Worm (Caenorhabditis elegans) whole organism, early embryonic: ENCODE data around the gene fbxb-48.

Source experiments
- B0310.2 ChIP-seq: sonication (generic microtip); optimal IDR thresholded peaks from 2 replicates; lab custom pipeline; 2016; ENCODE audit warnings: mild to moderate bottlenecking, missing genetic modification characterization, missing compliant biosample characterization
- F13C5.2 ChIP-seq: sonication (generic microtip); optimal IDR thresholded peaks from 2 replicates; lab custom pipeline; 2017; ENCODE audit warnings: mild to moderate bottlenecking, missing genetic modification characterization, inconsistent platforms, missing compliant biosample characterization
- aly-1 ChIP-seq: sonication (generic microtip); optimal IDR thresholded peaks from 2 replicates; lab custom pipeline; 2016; ENCODE audit warnings: missing genetic modification characterization, missing compliant biosample characterization
- ama-1 ChIP-seq: fragments of 150-350 bp; optimal IDR thresholded peaks from 2 replicates; lab custom pipeline; 2014
- ceh-13 ChIP-seq: fragments of 200-800 bp; sonication (Bioruptor generic); optimal IDR thresholded peaks from 2 replicates; lab custom pipeline; 2018; ENCODE audit warnings: mild to moderate bottlenecking, missing genetic modification characterization, missing compliant biosample characterization
- ceh-36 ChIP-seq: sonication (generic microtip); optimal IDR thresholded peaks from 2 replicates; lab custom pipeline; 2016; ENCODE audit warnings: missing genetic modification characterization, inconsistent platforms, missing compliant biosample characterization
- ets-7 ChIP-seq: sonication (generic microtip); optimal IDR thresholded peaks from 2 replicates; lab custom pipeline; 2016; ENCODE audit warnings: missing genotype, missing genetic modification characterization, missing compliant biosample characterization
- flt-1 ChIP-seq: fragments of 200-800 bp; sonication (Bioruptor generic); IDR thresholded peaks from 2 replicates; pipeline ENCODE4 v1.3.6; 2022; ENCODE audit warnings: missing genetic modification characterization, missing compliant biosample characterization
- hmbx-1 ChIP-seq: sonication (generic microtip); optimal IDR thresholded peaks from 2 replicates; lab custom pipeline; 2016; ENCODE audit warnings: mild to moderate bottlenecking, missing genetic modification characterization, missing compliant biosample characterization
- hmg-4 ChIP-seq: fragments of 200-800 bp; sonication (Bioruptor generic); optimal IDR thresholded peaks from 2 replicates; lab custom pipeline; 2018; ENCODE audit warnings: mild to moderate bottlenecking, missing genetic modification characterization, missing compliant biosample characterization
- hnd-1 ChIP-seq: sonication (generic microtip); optimal IDR thresholded peaks from 2 replicates; lab custom pipeline; 2016; ENCODE audit warnings: missing genetic modification characterization, missing compliant biosample characterization
- pes-1 ChIP-seq: fragments of 200-800 bp; sonication (Bioruptor generic); IDR thresholded peaks from 2 replicates; pipeline ENCODE4 v1.3.6; 2022; ENCODE audit warnings: missing genetic modification reagents, missing genetic modification characterization, missing compliant biosample characterization
- scrt-1 ChIP-seq: fragments of 200-800 bp; sonication (Bioruptor generic); IDR thresholded peaks from 2 replicates; pipeline ENCODE4 v1.3.6; 2022; ENCODE audit warnings: missing genetic modification characterization, missing compliant biosample characterization
- sea-1 ChIP-seq: fragments of 200-800 bp; sonication (Bioruptor generic); conservative IDR thresholded peaks from 2 replicates; pipeline ENCODE4 v1.3.6; 2022; ENCODE audit warnings: missing genetic modification characterization, missing compliant biosample characterization
- tbx-11 ChIP-seq: fragments of 200-800 bp; sonication (Bioruptor generic); IDR thresholded peaks from 2 replicates; pipeline ENCODE4 v1.3.6; 2022; ENCODE audit warnings: missing genetic modification characterization, missing compliant biosample characterization
- tbx-37 ChIP-seq: fragments of 200-800 bp; sonication (Bioruptor generic); conservative IDR thresholded peaks from 2 replicates; pipeline ENCODE4 v1.3.6; 2022; ENCODE audit warnings: missing genetic modification reagents, missing genetic modification characterization, missing compliant biosample characterization
- tra-4 ChIP-seq: sonication (generic microtip); optimal IDR thresholded peaks from 2 replicates; lab custom pipeline; 2017; ENCODE audit warnings: missing genetic modification characterization, missing compliant biosample characterization

Gene fbxb-48

DNA sequence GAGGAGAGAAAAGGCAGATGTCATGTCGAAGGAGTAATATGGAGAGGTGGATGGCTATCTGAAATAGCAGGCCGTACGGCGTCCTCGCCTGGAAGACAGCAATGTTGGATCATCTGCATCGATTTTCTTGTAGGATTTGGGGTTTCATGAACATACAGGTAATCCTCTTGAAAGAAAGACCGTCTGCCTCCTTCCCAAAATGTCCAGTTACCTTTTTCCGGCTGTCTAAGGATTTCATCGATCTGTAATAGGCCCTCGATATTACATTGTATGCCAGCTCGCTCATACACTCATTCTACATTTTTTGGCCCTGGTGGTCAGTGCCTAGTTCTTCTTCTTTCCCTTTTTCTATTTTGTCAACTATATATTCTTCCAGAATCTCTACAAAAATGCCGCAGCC is 3.3 kb upstream of the fbxb-48 start, which contains the start of the genes fbxb-5 and btb-8:
Gene fbxb-5 (minus strand): TSS at position 101 of the 400 bp plus-strand sequence.
Gene btb-8 (plus strand): TSS at position 377 of the 400 bp plus-strand sequence.
- no peak for TF ChIP-seq tbx-11 (GFP tag; lab: Robert Waterston, UW)
- no peak for TF ChIP-seq hmg-4 (GFP tag; lab: Kevin White, UChicago)
- no peak for TF ChIP-seq sea-1 (GFP tag; lab: Robert Waterston, UW)
- TF ChIP-seq F13C5.2 (tag; lab: Kevin White, UChicago), result no peak
- no peak for TF ChIP-seq pes-1 (GFP tag; lab: Robert Waterston, UW)
- no peak for TF ChIP-seq ceh-13 (GFP tag; lab: Kevin White, UChicago)
- no peak for TF ChIP-seq scrt-1 (GFP tag; lab: Robert Waterston, UW)
- no peak for TF ChIP-seq tra-4 (tag; lab: Kevin White, UChicago)
- no peak for TF ChIP-seq ceh-36 (tag; lab: Kevin White, UChicago)
- TF ChIP-seq hmbx-1, result no peak
- TF ChIP-seq ets-7, result no peak

DNA sequence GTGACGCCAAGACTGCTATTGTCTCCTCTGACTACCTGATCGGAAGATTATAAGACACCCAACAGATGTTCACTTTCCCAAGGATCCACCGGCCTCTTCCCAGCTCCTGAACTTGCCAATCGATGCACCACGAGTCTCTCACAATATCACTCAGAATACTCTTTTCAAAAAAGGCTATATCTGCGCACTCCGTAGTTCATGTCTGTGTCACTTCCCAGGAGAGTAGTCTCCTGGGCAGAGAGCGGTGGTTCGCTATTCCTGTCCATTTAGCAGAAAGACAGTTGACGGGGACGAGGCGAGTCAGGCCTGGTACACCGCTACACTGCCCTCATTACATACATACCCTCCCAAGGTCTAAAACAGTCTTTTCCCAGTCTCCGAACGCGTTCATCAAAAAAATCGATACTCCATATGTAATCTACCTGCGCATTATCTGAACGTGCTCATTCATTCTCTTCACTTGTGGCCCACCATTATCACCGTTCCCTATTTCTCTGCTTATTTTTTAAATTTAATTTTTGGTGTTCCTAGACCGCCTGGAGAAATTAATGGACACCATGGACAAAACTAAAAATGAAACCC is 4.2 kb downstream of the fbxb-48 start, which contains the start of gene btb-6:
Gene btb-6 (plus strand): TSS at position 532 of the 582 bp plus-strand sequence.
- TF ChIP-seq ceh-13 (GFP tag; lab: Kevin White, UChicago) (peak; percentile 1), F13C5.2 (tag; lab: Kevin White, UChicago) (no peak)

DNA sequence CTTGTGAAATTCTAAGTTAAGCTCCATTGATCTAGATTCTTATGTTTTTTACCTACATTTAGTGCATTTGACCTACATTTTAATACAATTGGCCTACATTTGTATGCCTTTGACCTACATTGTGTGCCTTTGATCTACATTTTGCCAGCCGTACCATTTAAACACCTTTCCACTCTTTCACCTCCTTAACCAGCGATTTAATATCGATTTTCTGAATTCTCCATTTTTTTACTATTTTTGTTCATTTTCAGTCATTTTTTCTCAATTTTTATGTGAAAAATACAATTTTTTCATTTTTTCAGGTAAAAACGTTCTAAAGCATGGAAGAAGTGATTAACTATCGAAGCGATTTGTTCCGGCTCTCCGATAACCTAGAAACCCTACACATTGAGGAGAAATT is 6.1 kb downstream of the fbxb-48 start, which contains the start of gene btb-7:
Gene btb-7 (plus strand): TSS at position 301 of the 400 bp plus-strand sequence.
- TF ChIP-seq tra-4 (tag; lab: Kevin White, UChicago) (no peak), F13C5.2 (tag; lab: Kevin White, UChicago) (no peak), hmbx-1 (no peak), B0310.2 (tag; lab: Kevin White, UChicago) (no peak), ama-1 (lab: Kevin White, UChicago) (no peak), ceh-13 (GFP tag; lab: Kevin White, UChicago) (no peak), sea-1 (GFP tag; lab: Robert Waterston, UW) (no peak), flt-1 (GFP tag; lab: Robert Waterston, UW) (no peak), pes-1 (GFP tag; lab: Robert Waterston, UW) (no peak), scrt-1 (GFP tag; lab: Robert Waterston, UW) (no peak), ceh-36 (tag; lab: Kevin White, UChicago) (no peak), tbx-37 (GFP tag; lab: Robert Waterston, UW) (no peak), ets-7 (no peak)

DNA sequence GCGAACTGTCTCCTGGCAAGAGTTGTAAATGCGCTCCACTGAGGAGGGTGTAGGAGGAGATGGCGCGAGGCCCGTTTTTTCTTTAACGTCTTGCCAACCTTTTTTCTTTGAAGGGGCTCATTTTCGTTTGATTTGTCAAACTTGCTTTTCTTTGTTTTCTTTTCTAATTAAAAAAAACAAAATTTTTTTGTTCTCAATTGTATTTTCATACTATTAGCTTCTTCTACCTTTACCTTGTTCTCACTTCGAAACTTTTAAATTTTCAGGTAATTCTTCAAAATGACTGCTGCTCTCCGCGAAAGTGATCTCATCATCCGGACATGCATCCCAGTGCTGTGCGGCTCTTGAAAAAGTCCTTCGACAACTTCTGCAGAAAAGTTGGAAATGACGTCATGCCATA is 9.1 kb downstream of the fbxb-48 start, which contains the start of gene fbxa-184:
Gene fbxa-184 (plus strand): TSS at position 301 of the 400 bp plus-strand sequence.
- TF ChIP-seq B0310.2 (tag; lab: Kevin White, UChicago) (no peak), ceh-36 (tag; lab: Kevin White, UChicago) (no peak), F13C5.2 (tag; lab: Kevin White, UChicago) (no peak), pes-1 (GFP tag; lab: Robert Waterston, UW) (no peak), ceh-13 (GFP tag; lab: Kevin White, UChicago) (no peak), tbx-11 (GFP tag; lab: Robert Waterston, UW) (no peak), hnd-1 (no peak), aly-1 (no peak), tbx-37 (GFP tag; lab: Robert Waterston, UW) (no peak), hmg-4 (GFP tag; lab: Kevin White, UChicago) (no peak), flt-1 (GFP tag; lab: Robert Waterston, UW) (no peak), hmbx-1 (no peak), ama-1 (lab: Kevin White, UChicago) (no peak), sea-1 (GFP tag; lab: Robert Waterston, UW) (no peak), tra-4 (tag; lab: Kevin White, UChicago) (no peak), ets-7 (no peak)

DNA sequence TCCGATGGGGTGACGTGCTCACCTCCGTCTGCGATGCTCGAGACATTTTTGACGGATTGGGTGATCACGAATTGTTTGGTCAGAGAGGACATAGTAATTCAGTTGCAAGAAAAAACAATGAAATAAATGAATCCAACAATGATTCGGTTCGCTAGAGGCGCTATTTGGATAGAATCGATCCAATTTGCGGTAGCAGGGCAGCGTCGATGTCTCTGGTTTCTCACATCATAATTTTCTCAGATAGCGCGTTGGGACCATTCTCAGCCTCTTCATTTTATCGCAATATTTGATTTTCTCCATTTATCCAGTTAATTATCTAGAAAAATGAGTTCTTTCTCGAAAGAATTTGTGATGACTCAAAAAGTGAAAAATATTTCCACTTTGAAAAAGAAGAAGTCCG is 12.7 kb downstream of the fbxb-48 start, which contains the start of gene sdz-18:
Gene sdz-18 (minus strand): TSS at position 101 of the 400 bp plus-strand sequence.
- TF ChIP-seq hmg-4 (GFP tag; lab: Kevin White, UChicago), result no peak
- no peak for TF ChIP-seq tbx-37 (GFP tag; lab: Robert Waterston, UW)
- TF ChIP-seq tra-4 (tag; lab: Kevin White, UChicago), result no peak
- TF ChIP-seq sea-1 (GFP tag; lab: Robert Waterston, UW), result no peak
- no peak for TF ChIP-seq hmbx-1
- TF ChIP-seq hnd-1, result no peak
- TF ChIP-seq flt-1 (GFP tag; lab: Robert Waterston, UW), result no peak
- no peak for TF ChIP-seq ceh-13 (GFP tag; lab: Kevin White, UChicago)

DNA sequence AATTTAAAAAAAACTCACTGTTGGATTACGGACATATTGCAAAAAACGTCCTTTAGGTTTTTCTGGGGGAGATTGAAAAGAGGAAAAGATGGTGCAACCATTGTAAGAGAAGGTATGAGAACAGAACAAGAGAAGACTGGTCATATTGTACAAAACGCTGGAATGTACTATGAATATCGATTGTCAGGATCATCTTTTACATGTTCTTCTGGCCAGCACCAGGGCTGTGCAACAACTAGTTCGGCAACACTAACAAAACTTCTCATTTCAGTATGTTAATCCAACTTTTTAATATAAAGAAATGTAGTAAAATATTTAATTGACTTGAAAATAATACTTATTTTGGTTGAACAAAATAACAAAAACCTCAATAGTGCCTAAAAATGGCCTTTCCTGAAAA is 15.7 kb downstream of the fbxb-48 start, which contains the start of gene fbxb-47:
Gene fbxb-47 (minus strand): TSS at position 101 of the 400 bp plus-strand sequence.
- no peak for TF ChIP-seq hmg-4 (GFP tag; lab: Kevin White, UChicago)
- TF ChIP-seq B0310.2 (tag; lab: Kevin White, UChicago), result no peak

DNA sequence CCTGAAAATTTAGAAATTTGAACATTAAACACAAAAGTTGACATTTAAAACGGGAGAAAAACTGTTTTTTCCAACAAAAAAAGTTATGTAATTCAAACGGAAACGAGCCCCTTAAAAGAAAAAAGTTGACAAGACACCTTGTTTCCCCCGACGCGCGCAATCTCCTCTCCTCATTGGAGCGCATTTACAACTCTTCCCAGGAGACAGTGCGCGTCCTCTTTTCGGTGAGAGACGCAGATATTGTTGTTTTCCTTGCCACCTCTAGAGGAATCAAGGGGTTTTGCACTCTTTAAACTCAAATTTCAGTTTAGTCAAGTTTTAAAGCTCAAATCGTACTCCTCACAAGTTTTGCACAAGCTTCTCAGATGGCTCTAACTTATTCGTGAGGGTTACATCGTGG is 23.2 kb downstream of the fbxb-48 start, which contains the start of gene F58E1.13:
Gene F58E1.13 (minus strand): TSS at position 12 of the 400 bp plus-strand sequence.
- TF ChIP-seq pes-1 (GFP tag; lab: Robert Waterston, UW) (no peak), tbx-11 (GFP tag; lab: Robert Waterston, UW) (no peak), hnd-1 (no peak), ceh-13 (GFP tag; lab: Kevin White, UChicago) (no peak), tbx-37 (GFP tag; lab: Robert Waterston, UW) (no peak), flt-1 (GFP tag; lab: Robert Waterston, UW) (no peak), ceh-36 (tag; lab: Kevin White, UChicago) (no peak), F13C5.2 (tag; lab: Kevin White, UChicago) (no peak), scrt-1 (GFP tag; lab: Robert Waterston, UW) (no peak), tra-4 (tag; lab: Kevin White, UChicago) (no peak), hmbx-1 (no peak), sea-1 (GFP tag; lab: Robert Waterston, UW) (no peak), ama-1 (lab: Kevin White, UChicago) (no peak)
